Fruit fly (Drosophila melanogaster) S2 (cell line): ENCODE measurements around the gene Mob2.

Experiments
- CG8478 ChIP-seq: fragments of >200 bp; optimal IDR thresholded peaks from 2 replicates; lab custom pipeline; 2018
- CTCF ChIP-seq, 2 experiments: fragments of >200 bp; optimal IDR thresholded peaks; 2 replicates each; lab custom pipeline; 2018

Mob2 gene

DNA sequence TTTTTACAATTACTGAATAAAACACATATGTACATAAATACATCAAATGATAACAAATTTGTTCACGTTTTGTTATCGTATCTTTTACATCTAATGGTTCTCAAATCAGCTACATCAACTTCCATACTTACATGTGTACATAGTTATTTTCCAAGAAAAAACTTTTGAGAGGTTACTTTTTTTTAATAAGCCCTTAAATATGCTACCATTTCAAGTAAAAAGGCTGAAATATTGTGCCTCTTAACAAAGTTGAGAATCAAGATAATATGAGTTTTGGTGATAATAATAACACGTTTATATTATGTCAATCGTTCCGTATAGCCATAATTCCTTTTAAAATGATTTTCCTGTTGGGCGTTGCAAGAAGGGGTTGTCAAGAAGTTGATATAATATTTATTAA, 71.5 kb downstream of the Mob2 start:
- no peak for TF ChIP-seq CTCF (optimal IDR thresholded peaks at IDR 0.05; lab: Kevin White, UChicago)
- TF ChIP-seq CG8478, result no peak

dm6 chr3L:11489489-11489888, 72.5 kb downstream of the Mob2 start:
- no peak for TF ChIP-seq CG8478
- TF ChIP-seq CTCF (optimal IDR thresholded peaks at IDR 0.05; lab: Kevin White, UChicago), result no peak

DNA sequence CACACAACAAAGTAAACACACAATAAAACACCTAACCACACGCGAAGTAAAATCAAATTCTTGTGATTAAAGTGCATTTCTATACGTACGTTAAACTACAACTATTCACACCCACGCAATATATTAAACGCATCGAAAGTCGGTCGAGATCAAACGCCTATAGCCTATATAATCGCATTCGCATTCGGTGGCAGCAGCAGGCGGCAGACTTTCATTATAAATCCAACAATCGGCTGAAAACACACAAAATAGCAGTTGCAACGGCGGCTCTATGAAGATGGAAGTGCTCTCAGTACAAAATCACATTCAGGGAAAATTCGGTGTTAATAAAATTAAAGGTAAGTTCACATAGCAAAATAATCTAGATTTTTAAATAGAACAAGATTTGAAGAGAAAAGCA, 73.8 kb downstream of the Mob2 start:
- TF ChIP-seq CG8478 (no peak), CTCF (optimal IDR thresholded peaks at IDR 0.05; lab: Kevin White, UChicago) (no peak)

- TF ChIP-seq CG8478 (no peak), CTCF (optimal IDR thresholded peaks at IDR 0.05; lab: Kevin White, UChicago) (no peak)
Observed at dm6 chr3L:11487327-11487973, 74.6 kb downstream of the Mob2 start, which contains the start of gene chrb. Gene chrb (plus strand): TSS chr3L:11487550.

- TF ChIP-seq CG8478 (no peak), CTCF (optimal IDR thresholded peaks at IDR 0.05; lab: Kevin White, UChicago) (no peak)
Observed at dm6 chr3L:11485956-11486609, 76.0 kb downstream of the Mob2 start.

DNA sequence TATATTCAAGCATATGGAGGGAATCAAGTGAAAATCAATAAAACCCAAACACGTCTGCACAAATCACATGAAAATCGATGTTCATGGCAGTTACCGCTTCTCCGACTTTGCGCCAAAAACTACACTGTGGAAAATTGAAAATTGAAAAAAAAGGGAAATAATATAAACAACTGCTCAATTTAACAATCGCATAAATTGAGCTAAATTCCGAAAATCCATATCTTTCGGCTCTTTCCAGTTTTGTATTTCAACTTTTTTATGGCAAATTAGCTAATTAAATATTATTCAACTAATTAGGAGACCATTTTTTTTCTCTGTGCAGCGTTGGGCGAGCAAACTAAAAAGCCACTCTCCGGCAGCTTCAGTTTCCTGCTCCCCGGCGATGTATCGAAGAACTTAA, 77.5 kb downstream of the Mob2 start:
- TF ChIP-seq CG8478 (no peak), CTCF (optimal IDR thresholded peaks at IDR 0.05; lab: Kevin White, UChicago) (no peak)

DNA sequence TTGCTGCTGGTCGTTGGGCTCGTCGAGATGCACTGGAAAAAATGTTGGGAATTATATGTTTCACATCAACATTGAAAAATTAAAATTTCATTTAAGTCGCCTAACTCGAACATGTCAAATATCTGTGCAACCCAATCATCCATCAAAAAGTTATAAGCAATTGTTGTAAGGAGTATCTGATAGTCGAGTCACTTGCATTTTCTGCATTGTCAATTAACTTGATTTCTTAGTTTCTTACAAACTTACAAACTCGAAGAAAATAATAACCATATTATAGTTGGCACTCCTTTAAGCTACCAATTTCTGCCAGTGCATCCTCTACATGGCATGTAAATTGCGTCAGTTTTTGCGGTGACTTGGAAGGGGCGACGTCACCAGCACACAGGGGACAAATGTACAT, 78.9 kb downstream of the Mob2 start:
- TF ChIP-seq CTCF (optimal IDR thresholded peaks at IDR 0.05; lab: Kevin White, UChicago) (no peak), CG8478 (no peak)

DNA sequence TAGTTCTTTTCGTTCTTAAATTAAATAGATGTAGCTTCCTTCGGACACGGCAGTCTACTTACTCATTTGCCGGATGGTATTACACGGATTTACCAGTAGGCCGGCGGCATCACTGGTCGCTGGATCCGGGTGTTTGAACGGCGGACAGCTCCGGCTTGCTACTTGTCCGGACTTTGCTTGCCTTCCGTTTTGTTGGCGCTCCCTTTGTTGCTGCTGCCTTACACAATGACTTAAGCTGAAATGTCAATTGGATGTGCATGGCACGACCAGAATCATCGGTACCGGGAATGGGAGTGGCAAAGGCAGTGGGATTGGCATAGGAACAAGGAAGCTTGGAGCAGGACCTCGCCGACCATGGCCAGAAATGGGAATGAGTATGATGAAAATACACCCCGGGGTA, 81.7 kb downstream of the Mob2 start:
- TF ChIP-seq CG8478 (no peak), CTCF (optimal IDR thresholded peaks at IDR 0.05; lab: Kevin White, UChicago) (no peak)

- TF ChIP-seq CG8478, result no peak
- no peak for TF ChIP-seq CTCF (optimal IDR thresholded peaks at IDR 0.05; lab: Kevin White, UChicago)
Observed at dm6 chr3L:11474658-11475057, 87.4 kb downstream of the Mob2 start, which contains the start of gene Vha16-2. Gene Vha16-2 (plus strand): TSS chr3L:11474958.

DNA sequence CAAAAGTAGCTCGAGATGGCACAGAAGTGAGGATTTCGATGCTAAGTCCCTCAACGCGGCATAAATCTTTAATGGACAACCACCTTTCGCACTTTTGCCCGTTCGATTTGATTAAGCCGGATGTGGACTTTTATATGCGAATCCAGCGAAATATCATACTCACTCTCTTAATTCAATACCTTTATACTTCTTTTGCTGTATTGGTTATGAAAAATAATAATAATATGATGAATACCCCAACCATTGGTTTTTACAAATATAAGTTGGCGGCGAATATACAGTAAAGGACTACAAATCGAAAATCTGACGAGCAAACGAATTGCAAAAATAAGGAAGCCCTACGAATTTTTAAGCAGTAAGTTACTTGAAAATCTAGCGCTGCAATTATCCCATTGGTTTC, 89.0 kb downstream of the Mob2 start, which contains the start of gene Vha16-3:
TSS of gene Vha16-3 (plus strand) at position 301 of the 400 bp plus-strand sequence.
- TF ChIP-seq CG8478, result no peak
- TF ChIP-seq CTCF (optimal IDR thresholded peaks at IDR 0.05; lab: Kevin White, UChicago), result no peak
